Fruit fly (Drosophila melanogaster) whole organism, embryonic: ENCODE data around the gene CG6766.
A peak's percentile ranks its signal among the peaks of the same experiment; 100 is the strongest.

Source experiments
- B-H1 ChIP-seq: fragments of 200-800 bp; sonication (Bioruptor generic); IDR thresholded peaks from 3 replicates; pipeline ENCODE4 v1.3.6; 2022; ENCODE audit warnings: missing biosample characterization, missing genetic modification characterization
- CG10147 ChIP-seq: fragments of 200-800 bp; sonication (Bioruptor generic); optimal IDR thresholded peaks from 2 replicates; lab custom pipeline; 2019; ENCODE audit warnings: missing biosample characterization, mild to moderate bottlenecking, missing genetic modification characterization, moderate library complexity
- CG10274 ChIP-seq: fragments of 200-800 bp; sonication (Bioruptor generic); optimal IDR thresholded peaks from 3 replicates; lab custom pipeline; 2017; ENCODE audit warnings: missing biosample characterization, mild to moderate bottlenecking, missing genetic modification characterization
- CG11456 ChIP-seq: fragments of 200-800 bp; sonication (Bioruptor generic); IDR thresholded peaks from 3 replicates; pipeline ENCODE4 v1.3.6; 2022; ENCODE audit warnings: missing biosample characterization, missing genetic modification characterization
- CG12769 ChIP-seq: fragments of 200-800 bp; sonication (Bioruptor generic); optimal IDR thresholded peaks from 2 replicates; lab custom pipeline; 2019; ENCODE audit warnings: missing biosample characterization, mild to moderate bottlenecking, missing genetic modification characterization, moderate library complexity
- CG15269 ChIP-seq: fragments of 200-800 bp; sonication (Bioruptor generic); optimal IDR thresholded peaks from 2 replicates; lab custom pipeline; 2018; ENCODE audit warnings: missing biosample characterization, mild to moderate bottlenecking, missing genetic modification characterization, moderate library complexity
- CG15479 ChIP-seq: fragments of 200-800 bp; sonication (Bioruptor generic); optimal IDR thresholded peaks from 3 replicates; lab custom pipeline; 2019; ENCODE audit warnings: missing biosample characterization, mild to moderate bottlenecking, missing genetic modification characterization, moderate library complexity
- CG1603 ChIP-seq: fragments of 200-800 bp; sonication (Bioruptor generic); optimal IDR thresholded peaks from 2 replicates; lab custom pipeline; 2019; ENCODE audit warnings: missing biosample characterization, mild to moderate bottlenecking, missing genetic modification characterization, moderate library complexity
- CG17802 ChIP-seq: fragments of 200-800 bp; sonication (Bioruptor generic); optimal IDR thresholded peaks from 2 replicates; lab custom pipeline; 2018; ENCODE audit warnings: missing biosample characterization, mild to moderate bottlenecking, missing genetic modification characterization, moderate library complexity
- CG17829 ChIP-seq: fragments of 200-800 bp; optimal IDR thresholded peaks from 2 replicates; lab custom pipeline; 2019; ENCODE audit warnings: missing biosample characterization, mild to moderate bottlenecking, missing genetic modification characterization, moderate library complexity
- CG2875 ChIP-seq: fragments of 200-800 bp; sonication (Bioruptor generic); optimal IDR thresholded peaks from 2 replicates; lab custom pipeline; 2017; ENCODE audit warnings: missing biosample characterization, mild to moderate bottlenecking, missing genetic modification characterization, missing genetic modification reagents
- CG33213 ChIP-seq: fragments of 200-800 bp; sonication (Bioruptor generic); optimal IDR thresholded peaks from 3 replicates; lab custom pipeline; 2016; ENCODE audit warnings: missing biosample characterization, missing genetic modification characterization
- CG34376 ChIP-seq: fragments of 200-800 bp; sonication (Bioruptor generic); optimal IDR thresholded peaks from 2 replicates; lab custom pipeline; 2018; ENCODE audit warnings: missing biosample characterization, mild to moderate bottlenecking, missing genetic modification characterization
- CG43689 ChIP-seq: fragments of 200-800 bp; sonication (Bioruptor generic); IDR thresholded peaks from 2 replicates; pipeline ENCODE4 v1.3.6; 2022; ENCODE audit warnings: missing biosample characterization, missing genetic modification characterization
- CG6272 ChIP-seq: fragments of 200-800 bp; sonication (Bioruptor generic); IDR thresholded peaks from 2 replicates; pipeline ENCODE4 v1.3.6; 2022; ENCODE audit warnings: missing biosample characterization, missing genetic modification characterization
- CG7357 ChIP-seq: fragments of 200-800 bp; sonication (Bioruptor generic); IDR thresholded peaks from 3 replicates; pipeline ENCODE4 v1.3.6; 2022; ENCODE audit warnings: missing biosample characterization, missing genetic modification characterization
- CG8290 ChIP-seq, 3 experiments: fragments of 200-800 bp; sonication (Bioruptor generic); optimal IDR thresholded peaks; 2 replicates each; lab custom pipeline; 2016 to 2019; ENCODE audit warnings: missing biosample characterization in 3 of 3, missing genetic modification characterization in 3 of 3, mild to moderate bottlenecking in 2 of 3, moderate library complexity in 1 of 3
- CG8478 ChIP-seq: fragments of >200 bp; optimal IDR thresholded peaks from 2 replicates; lab custom pipeline; 2018
- CG8924 ChIP-seq: fragments of 200-800 bp; optimal IDR thresholded peaks from 3 replicates; lab custom pipeline; 2019; ENCODE audit warnings: missing biosample characterization, mild to moderate bottlenecking, missing genetic modification characterization, moderate library complexity
- CG9817 ChIP-seq: fragments of 200-800 bp; sonication (Bioruptor generic); optimal IDR thresholded peaks from 2 replicates; lab custom pipeline; 2018; ENCODE audit warnings: missing biosample characterization, mild to moderate bottlenecking, missing genetic modification characterization, moderate library complexity
- Dek ChIP-seq: fragments of 200-800 bp; sonication (Bioruptor generic); optimal IDR thresholded peaks from 3 replicates; lab custom pipeline; 2019; ENCODE audit warnings: missing biosample characterization, mild to moderate bottlenecking, missing genetic modification characterization, moderate library complexity
- Dll ChIP-seq: fragments of 200-800 bp; sonication (Bioruptor generic); IDR thresholded peaks from 4 replicates; pipeline ENCODE4 v1.3.6; 2022; ENCODE audit warnings: missing biosample characterization, missing genetic modification characterization; ENCODE audit not compliant: partially characterized antibody
- GATAe ChIP-seq: fragments of 200-800 bp; sonication (Bioruptor generic); conservative IDR thresholded peaks from 2 replicates; pipeline ENCODE4 v1.3.6; 2022; ENCODE audit warnings: missing biosample characterization, missing genetic modification characterization
- HHEX ChIP-seq: fragments of 200-800 bp; sonication (Bioruptor generic); optimal IDR thresholded peaks from 3 replicates; lab custom pipeline; 2017; ENCODE audit warnings: missing biosample characterization, mild to moderate bottlenecking, missing genetic modification characterization, missing genetic modification reagents
- Hey ChIP-seq: fragments of 200-800 bp; sonication (Bioruptor generic); optimal IDR thresholded peaks from 3 replicates; lab custom pipeline; 2018; ENCODE audit warnings: missing biosample characterization, mild to moderate bottlenecking, missing genetic modification characterization
- MESR4 ChIP-seq: fragments of 200-800 bp; sonication (Bioruptor generic); optimal IDR thresholded peaks from 2 replicates; lab custom pipeline; 2018; ENCODE audit warnings: missing biosample characterization, mild to moderate bottlenecking, missing genetic modification characterization, moderate library complexity
- NC2β ChIP-seq: fragments of 200-800 bp; sonication (Bioruptor generic); optimal IDR thresholded peaks from 2 replicates; lab custom pipeline; 2016; ENCODE audit warnings: missing biosample characterization, missing genetic modification characterization
- Sin3A ChIP-seq: fragments of >200 bp; optimal IDR thresholded peaks from 2 replicates; lab custom pipeline; 2018
- Stat92E ChIP-seq, 3 experiments: fragments of >200 bp in 2 of 3; fragments of 200-800 bp in 1 of 3; sonication (Bioruptor generic) in 1 of 3; optimal IDR thresholded peaks; 2 replicates each; lab custom pipeline; 2017 to 2019; ENCODE audit warnings: missing biosample characterization in 3 of 3, missing genetic modification characterization in 3 of 3, mild to moderate bottlenecking in 1 of 3, moderate library complexity in 1 of 3
- Tbp ChIP-seq: fragments of >200 bp; optimal IDR thresholded peaks from 2 replicates; lab custom pipeline; 2018; ENCODE audit warnings: missing biosample characterization, missing genetic modification characterization
- Xrp1 ChIP-seq: fragments of 200-800 bp; sonication (Bioruptor generic); IDR thresholded peaks from 2 replicates; pipeline ENCODE4 v1.3.6; 2022; ENCODE audit warnings: missing biosample characterization, missing genetic modification characterization
- ab ChIP-seq: fragments of 200-800 bp; sonication (Bioruptor generic); optimal IDR thresholded peaks from 2 replicates; lab custom pipeline; 2016; ENCODE audit warnings: missing biosample characterization, missing genetic modification characterization
- cato ChIP-seq: fragments of 200-800 bp; sonication (Bioruptor generic); optimal IDR thresholded peaks from 2 replicates; lab custom pipeline; 2016; ENCODE audit warnings: missing biosample characterization, missing genetic modification characterization, borderline replicate concordance
- dati ChIP-seq: fragments of 200-800 bp; sonication (Bioruptor generic); IDR thresholded peaks from 2 replicates; pipeline ENCODE4 v1.3.6; 2022; ENCODE audit warnings: missing biosample characterization, missing genetic modification characterization
- dm ChIP-seq: fragments of 200-800 bp; sonication (Bioruptor generic); optimal IDR thresholded peaks from 3 replicates; lab custom pipeline; 2016; ENCODE audit warnings: missing biosample characterization, missing genetic modification characterization
- fd102C ChIP-seq: fragments of 200-800 bp; sonication (Bioruptor generic); optimal IDR thresholded peaks from 2 replicates; lab custom pipeline; 2018; ENCODE audit warnings: missing biosample characterization, mild to moderate bottlenecking, missing genetic modification characterization, moderate library complexity
- fru ChIP-seq: fragments of >200 bp; optimal IDR thresholded peaks from 2 replicates; lab custom pipeline; 2017
- grn ChIP-seq: fragments of 200-800 bp; sonication (Bioruptor generic); optimal IDR thresholded peaks from 3 replicates; lab custom pipeline; 2017; ENCODE audit warnings: missing biosample characterization, missing genetic modification characterization
- ham ChIP-seq: fragments of 200-800 bp; sonication (Bioruptor generic); IDR thresholded peaks from 2 replicates; pipeline ENCODE4 v1.3.6; 2022; ENCODE audit warnings: missing biosample characterization, missing genetic modification characterization
- hth ChIP-seq: fragments of >200 bp; optimal IDR thresholded peaks from 2 replicates; lab custom pipeline; 2017; ENCODE audit warnings: inconsistent platforms
- jumu ChIP-seq: fragments of 200-800 bp; sonication (Bioruptor generic); optimal IDR thresholded peaks from 3 replicates; lab custom pipeline; 2016; ENCODE audit warnings: missing biosample characterization, missing genetic modification characterization
- kni ChIP-seq: fragments of 200-800 bp; sonication (Bioruptor generic); optimal IDR thresholded peaks from 3 replicates; lab custom pipeline; 2017; ENCODE audit warnings: mild to moderate bottlenecking, missing biosample characterization, missing genetic modification reagents, missing genetic modification characterization
- org-1 ChIP-seq: fragments of 200-800 bp; sonication (Bioruptor generic); optimal IDR thresholded peaks from 2 replicates; lab custom pipeline; 2017; ENCODE audit warnings: missing biosample characterization, missing genetic modification characterization
- pb ChIP-seq: fragments of 200-800 bp; sonication (Bioruptor generic); optimal IDR thresholded peaks from 3 replicates; lab custom pipeline; 2016; ENCODE audit warnings: missing biosample characterization, missing genetic modification characterization
- pros ChIP-seq: fragments of 200-800 bp; sonication (Bioruptor generic); optimal IDR thresholded peaks from 3 replicates; lab custom pipeline; 2019; ENCODE audit warnings: missing biosample characterization, mild to moderate bottlenecking, missing genetic modification characterization, moderate library complexity
- so ChIP-seq: fragments of 200-800 bp; sonication (Bioruptor generic); IDR thresholded peaks from 3 replicates; pipeline ENCODE4 v1.3.6; 2022; ENCODE audit warnings: missing biosample characterization, missing genetic modification characterization
- tgo ChIP-seq: fragments of 200-800 bp; sonication (Bioruptor generic); IDR thresholded peaks from 3 replicates; pipeline ENCODE4 v1.3.6; 2022; ENCODE audit warnings: missing biosample characterization, missing genetic modification characterization
- ttk ChIP-seq: fragments of 200-800 bp; sonication (Bioruptor generic); IDR thresholded peaks from 2 replicates; pipeline ENCODE4 v2.1.2; 2022; ENCODE audit warnings: missing biosample characterization, missing genetic modification characterization
- vvl ChIP-seq: fragments of 200-800 bp; sonication (Bioruptor generic); IDR thresholded peaks from 2 replicates; pipeline ENCODE4 v1.3.6; 2022; ENCODE audit warnings: missing biosample characterization, missing genetic modification characterization
- z ChIP-seq: fragments of 200-800 bp; sonication (Bioruptor generic); IDR thresholded peaks from 3 replicates; pipeline ENCODE4 v1.3.6; 2022; ENCODE audit warnings: missing biosample characterization, missing genetic modification characterization

CG6766 gene

dm6 chr2L:12006397-12007330 is 33.8 kb downstream of the CG6766 start (continued):
- peak; percentile 98 for TF ChIP-seq CG8924 (tag; lab: Kevin White, UChicago)
- TF ChIP-seq ab: peak; percentile 66
- no peak for TF ChIP-seq B-H1 (GFP tag; lab: Robert Waterston, UW)
- TF ChIP-seq Stat92E (GFP tag; optimal IDR thresholded peaks at IDR 0.05; lab: Kevin White, UChicago): peak in 1 of 3 experiments; percentile 73
- TF ChIP-seq CG9817 (tag; lab: Kevin White, UChicago): peak; percentile 91
- TF ChIP-seq CG6272: peak; percentile 74
- TF ChIP-seq dm (GFP tag; lab: Kevin White, UChicago): peak; percentile 45
- TF ChIP-seq pros: no peak
- TF ChIP-seq CG15269 (tag; lab: Kevin White, UChicago): peak; percentile 96
- TF ChIP-seq CG34376 (GFP tag; lab: Kevin White, UChicago): no peak
- TF ChIP-seq fd102C (GFP tag; lab: Kevin White, UChicago): peak; percentile 52
- TF ChIP-seq ham (GFP tag; lab: Robert Waterston, UW): no peak
- peak; percentile 51 for TF ChIP-seq jumu (GFP tag; lab: Kevin White, UChicago)
- TF ChIP-seq fru: no peak
- no peak for TF ChIP-seq CG11456 (GFP tag; lab: Robert Waterston, UW)
- TF ChIP-seq z: no peak
- TF ChIP-seq CG10147 (GFP tag; lab: Kevin White, UChicago): peak; percentile 95
- peak; percentile 97 for TF ChIP-seq CG17829 (tag; lab: Kevin White, UChicago)
- TF ChIP-seq CG10274 (GFP tag; lab: Kevin White, UChicago): peak; percentile 95
- TF ChIP-seq CG15479 (GFP tag; lab: Kevin White, UChicago): no peak
- TF ChIP-seq CG33213 (GFP tag; lab: Kevin White, UChicago): peak; percentile 24
- peak; percentile 58 for TF ChIP-seq CG1603 (tag; lab: Kevin White, UChicago)
- TF ChIP-seq CG43689: no peak
- TF ChIP-seq Dll (GFP tag; lab: Robert Waterston, UW): no peak
- TF ChIP-seq GATAe (GFP tag; lab: Robert Waterston, UW): no peak
- no peak for TF ChIP-seq kni (GFP tag; lab: Kevin White, UChicago)
- peak; percentile 94 for TF ChIP-seq CG8290 (GFP tag; optimal IDR thresholded peaks at IDR 0.05; lab: Kevin White, UChicago)
- TF ChIP-seq CG8290 (tag; optimal IDR thresholded peaks at IDR 0.05; lab: Kevin White, UChicago): peak in 1 of 2 experiments; percentile 64
- no peak for TF ChIP-seq Xrp1 (GFP tag; lab: Robert Waterston, UW)
- TF ChIP-seq CG7357 (GFP tag; lab: Robert Waterston, UW): peak; percentile 85
- TF ChIP-seq ttk: no peak
- no peak for TF ChIP-seq grn
- peak; percentile 93 for TF ChIP-seq org-1 (GFP tag; lab: Kevin White, UChicago)
- peak; percentile 93 for TF ChIP-seq HHEX (GFP tag; lab: Kevin White, UChicago)
- TF ChIP-seq Hey (tag; lab: Kevin White, UChicago): peak; percentile 31
- no peak for TF ChIP-seq Sin3A (lab: Kevin White, UChicago)
- TF ChIP-seq pb (GFP tag; lab: Kevin White, UChicago): peak; percentile 26
- TF ChIP-seq tgo: no peak
- TF ChIP-seq CG17802 (tag; lab: Kevin White, UChicago): peak; percentile 53
- no peak for TF ChIP-seq Tbp (GFP tag; lab: Kevin White, UChicago)
- TF ChIP-seq hth (lab: Kevin White, UChicago): no peak
- TF ChIP-seq CG8478 (lab: Kevin White, UChicago): peak; percentile 52
- peak; percentile 9 for TF ChIP-seq CG12769 (tag; lab: Kevin White, UChicago)
- TF ChIP-seq dati: no peak
- peak; percentile 13 for TF ChIP-seq NC2β (GFP tag; lab: Kevin White, UChicago)
- TF ChIP-seq MESR4 (GFP tag; lab: Kevin White, UChicago): no peak
- no peak for TF ChIP-seq so (GFP tag; lab: Robert Waterston, UW)
- TF ChIP-seq Dek: peak; percentile 95
- peak; percentile 90 for TF ChIP-seq cato
- no peak for TF ChIP-seq vvl
- TF ChIP-seq CG2875 (GFP tag; lab: Kevin White, UChicago): peak; percentile 88
